Worm (Caenorhabditis elegans): ENCODE data around the gene K08D10.10.

DNA sequence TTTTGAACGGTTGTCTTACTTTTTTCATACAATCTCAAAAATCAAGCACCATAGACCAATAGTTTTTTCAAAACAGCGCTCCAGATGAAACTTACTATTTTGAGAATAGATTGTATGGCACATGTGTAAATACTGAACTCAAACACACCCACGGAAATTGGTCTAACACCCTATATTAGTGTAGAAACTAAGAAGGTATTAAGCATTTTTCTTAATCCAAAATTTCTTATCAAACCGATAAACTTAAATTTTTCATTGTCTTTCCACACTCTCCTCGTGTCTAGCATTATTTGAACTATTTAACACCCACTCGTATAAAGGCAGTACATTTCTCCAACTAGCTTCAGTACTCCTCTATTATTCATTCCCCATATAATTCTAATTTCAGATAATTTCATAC, 1.9 kb upstream of the K08D10.10 start:
- TF ChIP-seq hmg-4 (GFP tag; optimal IDR thresholded peaks at IDR 0.05) = no peak
- no peak for TF ChIP-seq ceh-36 (tag; optimal IDR thresholded peaks at IDR 0.05)
- TF ChIP-seq ama-1 (optimal IDR thresholded peaks at IDR 0.05) = no peak
- no peak for TF ChIP-seq flt-1 (GFP tag; IDR thresholded peaks at IDR 0.05)

All from whole organism, early embryonic.